Worm (Caenorhabditis elegans) whole organism, L3 larva: ENCODE measurements around the gene cyp-31A2.
"Not testable (repeated sequence)": the region's sequence is repeated elsewhere in the genome, so short reads cannot be mapped to it uniquely, and the experiment has no call there.

Experiments used
- R02D3.7 ChIP-seq: fragments of 150-350 bp; optimal IDR thresholded peaks from 2 replicates; lab custom pipeline; 2014; ENCODE audit warnings: missing biosample characterization, missing genetic modification characterization
- ZK546.5 ChIP-seq: sonication (generic microtip); optimal IDR thresholded peaks from 2 replicates; lab custom pipeline; 2017; ENCODE audit warnings: missing biosample characterization, missing genetic modification characterization
- ama-1 ChIP-seq: fragments of 150-350 bp; optimal IDR thresholded peaks from 2 replicates; lab custom pipeline; 2018
- ceh-16 ChIP-seq: sonication (generic microtip); optimal IDR thresholded peaks from 2 replicates; lab custom pipeline; 2017; ENCODE audit warnings: missing biosample characterization, missing genetic modification characterization
- ceh-9 ChIP-seq: sonication (generic microtip); optimal IDR thresholded peaks from 2 replicates; lab custom pipeline; 2018; ENCODE audit warnings: missing biosample characterization, missing genetic modification characterization
- egl-27 ChIP-seq: sonication (generic microtip); optimal IDR thresholded peaks from 4 replicates; lab custom pipeline; 2017; ENCODE audit warnings: missing biosample characterization, missing genetic modification reagents, missing genetic modification characterization
- egl-5 ChIP-seq: fragments of 150-350 bp; optimal IDR thresholded peaks from 2 replicates; lab custom pipeline; 2017; ENCODE audit warnings: missing biosample characterization, missing genetic modification reagents, missing genetic modification characterization, inconsistent platforms
- elt-2 ChIP-seq: sonication (generic microtip); optimal IDR thresholded peaks from 2 replicates; lab custom pipeline; 2016; ENCODE audit warnings: missing genetic modification reagents, mild to moderate bottlenecking, missing genetic modification characterization, missing compliant biosample characterization
- elt-3 ChIP-seq, 3 experiments: fragments of 150-350 bp in 1 of 3; sonication (generic microtip) in 2 of 3; optimal IDR thresholded peaks; 2 replicates in 2 of 3; 4 replicates in 1 of 3; lab custom pipeline; 2014 to 2017; ENCODE audit warnings: missing biosample characterization in 3 of 3, missing genetic modification characterization in 3 of 3
- eor-1 ChIP-seq, 2 experiments: fragments of 150-350 bp; optimal IDR thresholded peaks; 2 replicates each; lab custom pipeline; 2014 to 2018; ENCODE audit warnings: missing biosample characterization in 2 of 2, missing genetic modification characterization in 2 of 2
- fkh-10 ChIP-seq: sonication (generic microtip); optimal IDR thresholded peaks from 2 replicates; lab custom pipeline; 2017; ENCODE audit warnings: missing biosample characterization, missing genetic modification reagents, missing genetic modification characterization
- fkh-2 ChIP-seq: fragments of 150-350 bp; optimal IDR thresholded peaks from 2 replicates; lab custom pipeline; 2014; ENCODE audit warnings: missing biosample characterization, missing genetic modification reagents, missing genetic modification characterization
- fos-1 ChIP-seq: fragments of 150-350 bp; optimal IDR thresholded peaks from 2 replicates; lab custom pipeline; 2014; ENCODE audit warnings: missing biosample characterization, missing genetic modification characterization
- jun-1 ChIP-seq: fragments of 150-350 bp; optimal IDR thresholded peaks from 2 replicates; lab custom pipeline; 2014; ENCODE audit warnings: missing biosample characterization, missing genetic modification reagents, missing genetic modification characterization
- lin-15B ChIP-seq: fragments of 150-350 bp; optimal IDR thresholded peaks from 2 replicates; lab custom pipeline; 2014; ENCODE audit warnings: missing biosample characterization, missing genetic modification characterization
- lsy-12 ChIP-seq: sonication (generic microtip); optimal IDR thresholded peaks from 2 replicates; lab custom pipeline; 2016; ENCODE audit warnings: mild to moderate bottlenecking, missing genetic modification characterization, missing compliant biosample characterization
- mdl-1 ChIP-seq: fragments of 150-350 bp; optimal IDR thresholded peaks from 2 replicates; lab custom pipeline; 2014; ENCODE audit warnings: missing biosample characterization, missing genetic modification characterization
- mml-1 ChIP-seq: fragments of 150-350 bp; sonication (generic microtip); optimal IDR thresholded peaks from 3 replicates; lab custom pipeline; 2014; ENCODE audit warnings: missing biosample characterization, missing genetic modification characterization
- nfya-1 ChIP-seq: sonication (generic microtip); optimal IDR thresholded peaks from 2 replicates; lab custom pipeline; 2017; ENCODE audit warnings: missing genetic modification characterization, mild to moderate bottlenecking, missing compliant biosample characterization, antibody characterized with exemption, moderate library complexity; ENCODE audit not compliant: insufficient read depth
- nhr-11 ChIP-seq: fragments of 150-350 bp; optimal IDR thresholded peaks from 2 replicates; lab custom pipeline; 2014; ENCODE audit warnings: missing biosample characterization, missing genetic modification characterization
- nhr-12 ChIP-seq: fragments of 150-350 bp; optimal IDR thresholded peaks from 2 replicates; lab custom pipeline; 2014; ENCODE audit warnings: missing biosample characterization, missing genetic modification characterization
- nhr-23 ChIP-seq: fragments of 150-350 bp; optimal IDR thresholded peaks from 2 replicates; lab custom pipeline; 2014; ENCODE audit warnings: missing biosample characterization, missing genetic modification reagents, missing genetic modification characterization
- nhr-237 ChIP-seq: fragments of 150-350 bp; optimal IDR thresholded peaks from 2 replicates; lab custom pipeline; 2014; ENCODE audit warnings: missing biosample characterization, missing genetic modification characterization
- nhr-25 ChIP-seq: sonication (generic microtip); optimal IDR thresholded peaks from 2 replicates; lab custom pipeline; 2017; ENCODE audit warnings: missing biosample characterization, missing genetic modification characterization
- nhr-28 ChIP-seq: fragments of 150-350 bp; optimal IDR thresholded peaks from 2 replicates; lab custom pipeline; 2014; ENCODE audit warnings: missing biosample characterization, missing genetic modification characterization
- nhr-43 ChIP-seq: sonication (generic microtip); optimal IDR thresholded peaks from 2 replicates; lab custom pipeline; 2016; ENCODE audit warnings: mild to moderate bottlenecking, missing genetic modification characterization, missing compliant biosample characterization; ENCODE audit not compliant: poor library complexity, severe bottlenecking
- nhr-67 ChIP-seq: fragments of 150-350 bp; optimal IDR thresholded peaks from 2 replicates; lab custom pipeline; 2014; ENCODE audit warnings: missing biosample characterization, missing genetic modification characterization
- nhr-76 ChIP-seq: fragments of 150-350 bp; sonication (generic microtip); optimal IDR thresholded peaks from 5 replicates; lab custom pipeline; 2014; ENCODE audit warnings: missing biosample characterization, missing genetic modification characterization
- nhr-77 ChIP-seq: fragments of 150-350 bp; optimal IDR thresholded peaks from 2 replicates; lab custom pipeline; 2014; ENCODE audit warnings: missing biosample characterization, missing genetic modification characterization
- pha-4 ChIP-seq: fragments of 150-350 bp; optimal IDR thresholded peaks from 2 replicates; lab custom pipeline; 2014; ENCODE audit warnings: missing biosample characterization, missing genetic modification reagents, missing genetic modification characterization
- pqm-1 ChIP-seq: fragments of 150-350 bp; optimal IDR thresholded peaks from 2 replicates; lab custom pipeline; 2017; ENCODE audit warnings: missing biosample characterization, missing genetic modification characterization, inconsistent platforms
- sea-2 ChIP-seq: fragments of 150-350 bp; sonication (generic microtip); optimal IDR thresholded peaks from 4 replicates; lab custom pipeline; 2014; ENCODE audit warnings: missing biosample characterization, missing genetic modification reagents, missing genetic modification characterization
- snpc-4 ChIP-seq: fragments of 150-350 bp; optimal IDR thresholded peaks from 2 replicates; lab custom pipeline; 2014; ENCODE audit warnings: missing biosample characterization, missing genetic modification characterization
- tbx-2 ChIP-seq: sonication (generic microtip); optimal IDR thresholded peaks from 2 replicates; lab custom pipeline; 2016; ENCODE audit warnings: mild to moderate bottlenecking, missing genetic modification characterization, missing compliant biosample characterization
- unc-39 ChIP-seq: sonication (generic microtip); optimal IDR thresholded peaks from 4 replicates; lab custom pipeline; 2017; ENCODE audit warnings: missing biosample characterization, missing genetic modification characterization
- unc-62 ChIP-seq: fragments of 150-350 bp; sonication (generic microtip); optimal IDR thresholded peaks from 4 replicates; lab custom pipeline; 2014; ENCODE audit warnings: missing biosample characterization, missing genetic modification reagents, missing genetic modification characterization
- zag-1 ChIP-seq: fragments of 150-350 bp; optimal IDR thresholded peaks from 2 replicates; lab custom pipeline; 2014; ENCODE audit warnings: missing biosample characterization, missing genetic modification characterization
- ztf-11 ChIP-seq: fragments of 150-350 bp; optimal IDR thresholded peaks from 2 replicates; lab custom pipeline; 2014; ENCODE audit warnings: missing biosample characterization, missing genetic modification characterization
- ztf-4 ChIP-seq: fragments of 150-350 bp; optimal IDR thresholded peaks from 2 replicates; lab custom pipeline; 2014; ENCODE audit warnings: missing biosample characterization, missing genetic modification characterization

cyp-31A2 gene

DNA sequence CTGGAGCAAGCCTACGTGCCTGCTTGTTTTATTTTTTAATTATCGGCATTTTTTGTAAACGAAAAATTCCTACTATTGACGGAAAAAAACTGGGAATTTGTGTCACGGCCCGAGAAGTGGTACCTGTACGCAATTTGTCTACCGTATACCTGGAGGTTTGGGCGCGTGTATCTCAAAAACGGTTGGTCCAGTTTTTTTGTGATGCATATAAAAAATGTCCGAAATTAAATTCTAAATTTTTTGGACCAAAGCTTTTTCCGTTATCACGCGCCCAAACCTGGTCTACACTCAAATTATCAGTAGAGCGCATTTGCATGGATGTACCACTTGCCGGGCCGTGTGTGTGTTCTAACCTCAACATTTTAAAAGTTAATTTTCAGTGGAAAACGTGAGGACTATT, 13.0 kb downstream of the cyp-31A2 start, which contains the start of gene F22B3.5:
Gene F22B3.5, minus strand, starts transcription at position 101 of the 400 bp plus-strand sequence.
- not testable (repeated sequence) for TF ChIP-seq egl-27; ama-1 (lab: Kevin White, UChicago); nhr-25 (tag; lab: Kevin White, UChicago)

DNA sequence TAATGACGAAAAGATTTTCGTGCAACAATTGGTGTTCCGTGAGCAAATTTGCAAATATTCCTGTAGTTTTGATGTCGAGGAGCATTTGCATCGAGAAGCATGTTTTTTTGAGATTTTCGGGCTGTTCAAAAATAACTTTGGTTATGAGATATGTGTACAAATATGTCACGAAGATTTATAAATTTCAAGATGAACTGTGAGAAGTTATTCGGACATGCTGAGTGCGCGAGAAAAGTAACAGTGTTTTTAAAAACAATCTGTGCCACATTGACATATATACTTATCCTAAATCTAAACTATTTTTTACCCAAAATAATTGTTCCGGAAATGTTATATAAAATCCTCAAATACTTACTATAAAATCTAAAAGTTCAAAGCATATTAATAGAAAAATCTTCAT, 17.9 kb downstream of the cyp-31A2 start, which contains the start of gene F22B3.7:
Gene F22B3.7, minus strand, starts transcription at position 101 of the 400 bp plus-strand sequence.
- TF ChIP-seq elt-2 (tag; lab: Kevin White, UChicago) (no peak), ztf-4 (tag; lab: Kevin White, UChicago) (no peak), mml-1 (tag; lab: Kevin White, UChicago) (no peak), snpc-4 (tag; lab: Kevin White, UChicago) (no peak), unc-39 (tag; lab: Kevin White, UChicago) (no peak), elt-3 (tag; optimal IDR thresholded peaks at IDR 0.05; lab: Kevin White, UChicago) (no peak)

DNA sequence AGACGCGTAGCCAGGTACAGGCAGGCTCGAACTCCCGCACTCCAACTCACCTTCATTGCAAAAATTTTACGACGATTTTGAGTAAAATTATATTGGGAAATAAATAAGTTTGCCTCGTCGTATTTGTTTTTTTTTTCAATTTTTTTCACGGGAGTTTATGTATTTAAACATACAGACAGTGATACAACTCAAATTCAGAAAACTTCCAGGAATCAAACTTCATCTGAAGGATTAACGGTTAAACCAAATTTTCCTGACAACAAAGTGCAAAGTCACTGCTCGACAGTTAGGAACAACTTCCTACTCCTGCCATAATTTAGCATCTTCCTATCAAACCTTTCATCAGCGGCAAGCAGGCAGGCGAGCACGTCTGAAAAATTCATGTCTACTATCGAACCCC, 21.1 kb downstream of the cyp-31A2 start, which contains the start of gene F22B3.8:
Gene F22B3.8, minus strand, starts transcription at position 101 of the 400 bp plus-strand sequence.
- no peak for TF ChIP-seq unc-39 (tag; lab: Kevin White, UChicago)
- no peak for TF ChIP-seq lin-15B
- TF ChIP-seq elt-2 (tag; lab: Kevin White, UChicago): no peak
- TF ChIP-seq nhr-11 (tag; lab: Kevin White, UChicago): no peak
- TF ChIP-seq ceh-16 (tag; lab: Kevin White, UChicago): no peak
- no peak for TF ChIP-seq ztf-11 (tag; lab: Kevin White, UChicago)
- TF ChIP-seq nhr-43 (tag; lab: Kevin White, UChicago): no peak
- no peak for TF ChIP-seq jun-1 (tag; lab: Kevin White, UChicago)
- no peak for TF ChIP-seq eor-1 (tag; optimal IDR thresholded peaks at IDR 0.05; lab: Kevin White, UChicago)
- no peak for TF ChIP-seq elt-3 (tag; optimal IDR thresholded peaks at IDR 0.05; lab: Kevin White, UChicago)
- TF ChIP-seq lsy-12 (tag; lab: Kevin White, UChicago): no peak
- no peak for TF ChIP-seq mdl-1 (tag; lab: Kevin White, UChicago)
- no peak for TF ChIP-seq nhr-25 (tag; lab: Kevin White, UChicago)

DNA sequence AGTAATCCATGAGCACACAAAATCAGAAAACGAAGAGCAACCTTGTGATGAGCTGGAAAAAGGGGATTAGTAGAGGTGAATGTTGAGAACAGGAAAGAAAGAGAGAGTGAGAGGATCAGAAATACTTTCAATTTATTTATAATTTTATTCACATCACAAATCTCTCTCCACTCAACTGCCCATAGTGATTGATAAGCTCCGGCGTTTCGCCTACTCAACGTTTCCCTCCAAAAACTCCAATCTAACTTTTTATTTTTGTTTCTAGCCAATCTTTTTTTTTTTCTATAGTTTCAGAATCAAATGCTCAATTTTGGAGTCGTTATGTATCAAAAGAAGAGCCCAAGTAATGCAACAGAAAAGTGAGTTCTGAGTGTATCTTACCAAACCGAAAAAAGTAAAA, 21.7 kb downstream of the cyp-31A2 start, which contains the start of gene kin-4:
Gene kin-4, plus strand, starts transcription at position 301 of the 400 bp plus-strand sequence.
- TF ChIP-seq fkh-2 (tag; lab: Kevin White, UChicago) (no peak), nhr-237 (no peak), nhr-77 (tag; lab: Kevin White, UChicago) (no peak)

DNA sequence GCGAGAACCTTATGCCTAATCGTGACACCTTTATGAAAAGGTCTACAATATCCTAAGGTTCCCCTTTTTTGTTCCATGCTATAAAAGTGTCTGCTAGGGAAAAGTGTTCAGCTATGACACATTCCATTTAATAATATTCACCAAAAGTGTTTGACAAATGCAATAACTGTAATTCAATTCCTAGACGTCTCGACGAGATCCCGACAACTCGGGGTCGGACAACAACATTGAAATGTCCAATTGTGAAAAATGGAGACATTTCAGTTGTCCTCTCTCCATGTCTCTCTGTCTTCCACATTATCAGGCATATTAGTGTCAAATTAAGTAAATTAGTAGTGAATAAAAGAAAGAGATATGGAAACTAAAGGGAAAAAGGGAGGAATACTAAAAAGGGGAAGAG, 27.7 kb downstream of the cyp-31A2 start:
- no peak for TF ChIP-seq fkh-10 (GFP tag; lab: Kevin White, UChicago)

DNA sequence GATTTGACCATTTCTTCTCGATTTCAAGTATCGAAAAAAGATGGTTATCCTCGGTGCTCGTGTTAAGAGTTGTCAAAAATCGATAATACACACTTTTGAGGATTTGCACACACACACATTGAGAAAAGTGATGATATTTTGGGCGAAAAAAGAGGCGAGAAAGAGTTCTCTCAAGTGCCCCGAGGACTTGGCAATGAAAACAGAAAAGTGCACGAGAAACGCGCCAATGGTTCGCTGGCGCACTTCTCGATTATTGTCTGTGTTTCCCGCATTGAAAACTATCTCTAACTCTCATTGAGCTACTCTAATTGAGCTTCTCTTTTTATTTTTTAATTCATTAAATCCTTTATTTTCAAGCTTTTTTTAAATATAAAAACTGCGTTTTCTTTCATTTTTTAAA, 29.9 kb downstream of the cyp-31A2 start:
- peak; percentile 47 for TF ChIP-seq R02D3.7 (tag; lab: Kevin White, UChicago)
- no peak for TF ChIP-seq mml-1 (tag; lab: Kevin White, UChicago)
- peak; percentile 25 for TF ChIP-seq jun-1 (tag; lab: Kevin White, UChicago)
- no peak for TF ChIP-seq unc-39 (tag; lab: Kevin White, UChicago)
- no peak for TF ChIP-seq ceh-9 (tag; lab: Kevin White, UChicago)
- TF ChIP-seq nfya-1 (tag; lab: Kevin White, UChicago): peak; percentile 76
- no peak for TF ChIP-seq unc-62
- no peak for TF ChIP-seq lsy-12 (tag; lab: Kevin White, UChicago)
- TF ChIP-seq mdl-1 (tag; lab: Kevin White, UChicago): no peak
- no peak for TF ChIP-seq nhr-67 (tag; lab: Kevin White, UChicago)
- no peak for TF ChIP-seq ztf-11 (tag; lab: Kevin White, UChicago)
- TF ChIP-seq nhr-28 (tag; lab: Kevin White, UChicago): no peak
- TF ChIP-seq ceh-16 (tag; lab: Kevin White, UChicago): no peak
- peak; percentile 41 for TF ChIP-seq tbx-2
- no peak for TF ChIP-seq nhr-237
- no peak for TF ChIP-seq ztf-4 (tag; lab: Kevin White, UChicago)
- TF ChIP-seq fkh-10 (GFP tag; lab: Kevin White, UChicago): peak; percentile 13
- TF ChIP-seq sea-2: no peak
- no peak for TF ChIP-seq nhr-43 (tag; lab: Kevin White, UChicago)
- TF ChIP-seq nhr-23: peak; percentile 30
- peak; percentile 89 for TF ChIP-seq pha-4 (tag; lab: Kevin White, UChicago)
- no peak for TF ChIP-seq ZK546.5 (tag; lab: Kevin White, UChicago)
- no peak for TF ChIP-seq zag-1
- TF ChIP-seq egl-5: no peak
- no peak for TF ChIP-seq eor-1 (tag; optimal IDR thresholded peaks at IDR 0.05; lab: Kevin White, UChicago)
- TF ChIP-seq nhr-76: no peak
- peak; percentile 69 for TF ChIP-seq lin-15B
- no peak for TF ChIP-seq elt-3 (tag; optimal IDR thresholded peaks at IDR 0.05; lab: Kevin White, UChicago)
- peak; percentile 27 for TF ChIP-seq egl-27
- no peak for TF ChIP-seq nhr-11 (tag; lab: Kevin White, UChicago)
- no peak for TF ChIP-seq fkh-2 (tag; lab: Kevin White, UChicago)
- no peak for TF ChIP-seq ama-1 (lab: Kevin White, UChicago)
- TF ChIP-seq pqm-1: no peak
- TF ChIP-seq nhr-12 (tag; lab: Kevin White, UChicago): no peak
- TF ChIP-seq fos-1: no peak
